Worm (Caenorhabditis elegans) whole organism, L1 larva: ENCODE results near the gene klp-19.

ENCODE experiments used
- ceh-8 ChIP-seq: fragments of 200-800 bp; sonication (Bioruptor generic); optimal IDR thresholded peaks from 2 replicates; lab custom pipeline; 2018; ENCODE audit warnings: mild to moderate bottlenecking, missing genetic modification characterization, moderate library complexity, missing compliant biosample characterization
- egl-27 ChIP-seq, 2 experiments: fragments of 150-350 bp in 1 of 2; sonication (generic microtip); optimal IDR thresholded peaks; 3 replicates each; lab custom pipeline; 2017 to 2018; ENCODE audit warnings: missing biosample characterization in 2 of 2, missing genetic modification characterization in 2 of 2, missing genetic modification reagents in 2 of 2
- grh-1 ChIP-seq: fragments of 200-800 bp; sonication (Bioruptor generic); IDR thresholded peaks from 2 replicates; pipeline ENCODE4 v1.3.6; 2022; ENCODE audit warnings: missing genetic modification reagents, missing genetic modification characterization, missing compliant biosample characterization
- isw-1 ChIP-seq: fragments of 200-800 bp; sonication (Bioruptor generic); IDR thresholded peaks from 2 replicates; pipeline ENCODE4 v1.3.6; 2022; ENCODE audit warnings: missing genetic modification characterization, missing compliant biosample characterization
- lin-15B ChIP-seq: fragments of 150-350 bp; sonication (generic microtip); optimal IDR thresholded peaks from 3 replicates; lab custom pipeline; 2014; ENCODE audit warnings: missing biosample characterization, missing genetic modification characterization
- lsy-2 ChIP-seq, 2 experiments: fragments of 150-350 bp; optimal IDR thresholded peaks; 2 replicates each; lab custom pipeline; 2014; ENCODE audit warnings: missing biosample characterization in 2 of 2, missing genetic modification characterization in 2 of 2
- mdl-1 ChIP-seq, 2 experiments: fragments of 150-350 bp; optimal IDR thresholded peaks; 2 replicates each; lab custom pipeline; 2014 to 2017; ENCODE audit warnings: missing biosample characterization in 2 of 2, missing genetic modification characterization in 2 of 2, inconsistent platforms in 1 of 2
- mef-2 ChIP-seq: fragments of 150-350 bp; optimal IDR thresholded peaks from 2 replicates; lab custom pipeline; 2014; ENCODE audit warnings: missing biosample characterization, missing genetic modification characterization
- nhr-11 ChIP-seq: fragments of 150-350 bp; optimal IDR thresholded peaks from 2 replicates; lab custom pipeline; 2014; ENCODE audit warnings: missing biosample characterization, missing genetic modification characterization
- nhr-77 ChIP-seq: fragments of 150-350 bp; optimal IDR thresholded peaks from 2 replicates; lab custom pipeline; 2014; ENCODE audit warnings: missing biosample characterization, missing genetic modification characterization
- pqm-1 ChIP-seq: sonication (generic microtip); optimal IDR thresholded peaks from 3 replicates; lab custom pipeline; 2017; ENCODE audit warnings: missing biosample characterization, missing genetic modification characterization
- skn-1 ChIP-seq: fragments of 150-350 bp; optimal IDR thresholded peaks from 2 replicates; lab custom pipeline; 2014; ENCODE audit warnings: missing biosample characterization, missing genetic modification characterization
- sup-37 ChIP-seq: fragments of 200-800 bp; sonication (Bioruptor generic); optimal IDR thresholded peaks from 2 replicates; lab custom pipeline; 2018; ENCODE audit warnings: mild to moderate bottlenecking, missing genetic modification characterization, missing compliant biosample characterization

ce11 chrIII:13256438-13256928 lies 50.6 kb downstream of the klp-19 start, which contains the start of gene F56A8.3:
- TF ChIP-seq isw-1 (peak; percentile 50), nhr-11 (tag; lab: Kevin White, UChicago) (no peak), lsy-2 (tag; optimal IDR thresholded peaks at IDR 0.05; lab: Kevin White, UChicago) (peak; percentile 83 to 91), skn-1 (tag; lab: Kevin White, UChicago) (peak; percentile 76), mef-2 (tag; lab: Kevin White, UChicago) (no peak), nhr-77 (tag; lab: Kevin White, UChicago) (peak; percentile 39), egl-27 (tag; optimal IDR thresholded peaks at IDR 0.05; lab: Kevin White, UChicago) (no peak), mdl-1 (tag; optimal IDR thresholded peaks at IDR 0.05; lab: Kevin White, UChicago) (peak in 1 of 2 experiments; percentile 60), pqm-1 (tag; lab: Kevin White, UChicago) (no peak), lin-15B (tag; lab: Kevin White, UChicago) (peak; percentile 64), grh-1 (GFP tag; lab: Robert Waterston, UW) (no peak), sup-37 (GFP tag; lab: Kevin White, UChicago) (no peak), ceh-8 (GFP tag; lab: Kevin White, UChicago) (no peak)
